Fruit fly (Drosophila melanogaster): Measurements from ENCODE around the gene PolD1.

Gene PolD1

DNA sequence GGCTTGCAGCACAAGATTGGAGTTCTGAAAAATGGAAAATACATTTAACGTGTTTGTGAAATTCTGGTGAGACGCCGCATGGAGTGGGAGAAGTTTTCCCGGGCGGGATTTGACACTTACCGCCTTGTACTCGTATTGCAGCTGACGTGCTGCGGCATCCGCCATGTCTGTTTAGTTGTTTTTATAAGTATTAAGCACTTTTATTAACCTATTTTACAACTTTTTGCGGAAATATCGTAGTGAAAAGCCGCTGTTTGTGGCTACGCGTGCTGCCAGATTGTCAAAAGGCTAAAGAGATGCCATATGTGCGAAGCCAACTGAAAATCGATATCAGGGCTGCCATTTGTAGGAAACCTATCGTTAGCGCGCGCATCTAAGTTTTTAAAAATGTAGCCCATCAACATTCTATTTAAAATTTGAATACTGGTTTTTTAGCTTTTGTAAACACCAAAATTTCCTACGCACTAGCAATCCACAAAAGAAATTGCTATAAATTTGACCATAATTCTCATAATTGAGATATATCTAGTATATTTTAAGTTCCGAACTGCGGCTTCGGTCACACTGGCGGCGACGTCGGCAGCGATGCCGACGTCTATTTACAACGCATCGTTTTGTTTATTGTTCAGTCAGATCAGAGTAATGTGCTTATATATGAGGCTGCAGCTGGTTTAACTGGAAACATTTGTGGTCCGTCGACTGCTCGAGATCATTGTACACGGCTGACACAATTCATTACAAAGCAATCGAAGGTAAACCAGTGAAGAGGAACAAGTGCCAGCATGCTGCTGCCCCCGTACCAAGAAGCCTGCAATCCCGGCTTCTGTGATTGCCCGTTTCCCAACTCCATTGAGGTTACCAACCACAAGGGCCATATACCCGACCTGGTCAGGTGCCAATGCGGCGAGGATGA is 19.8 kb downstream of the PolD1 start, which contains the start of the genes Brr2 and CG10516 (continued):
- TF ChIP-seq CG10979 (tag; optimal IDR thresholded peaks at IDR 0.05) (no peak), Bgb (GFP tag; IDR thresholded peaks at IDR 0.05; ENCODE audit: partially characterized antibody) (0 out of 2 replicates have a peak, but pooled peaks have one; percentile 5), kni (GFP tag; optimal IDR thresholded peaks at IDR 0.05) (peak; percentile 75), nom (GFP tag; optimal IDR thresholded peaks at IDR 0.05) (no peak), Tbp (GFP tag; optimal IDR thresholded peaks at IDR 0.05) (no peak), otp (GFP tag; IDR thresholded peaks at IDR 0.05) (no peak), cas (GFP tag; IDR thresholded peaks at IDR 0.05) (no peak), Ets97D (GFP tag; optimal IDR thresholded peaks at IDR 0.05) (peak; percentile 66), nerfin-1 (tag; optimal IDR thresholded peaks at IDR 0.05) (peak; percentile 19), ato (GFP tag; IDR thresholded peaks at IDR 0.05; ENCODE audit: partially characterized antibody) (no peak), Adf1 (GFP tag; IDR thresholded peaks at IDR 0.05) (peak; percentile 97), Mes4 (GFP tag; optimal IDR thresholded peaks at IDR 0.05) (no peak), B-H1 (GFP tag; IDR thresholded peaks at IDR 0.05) (no peak), maf-S (GFP tag; optimal IDR thresholded peaks at IDR 0.05) (peak; percentile 7), fd64A (GFP tag; optimal IDR thresholded peaks at IDR 0.05) (no peak), hb (GFP tag; IDR thresholded peaks at IDR 0.05; ENCODE audit: partially characterized antibody) (no peak), CG2678 (tag; optimal IDR thresholded peaks at IDR 0.05) (no peak), slp2 (GFP tag; optimal IDR thresholded peaks at IDR 0.05) (no peak), Dbx (GFP tag; IDR thresholded peaks at IDR 0.05) (peak; percentile 36; the same call in 1 of the 3 replicates), oc (tag; optimal IDR thresholded peaks at IDR 0.05) (no peak), psq (GFP tag; optimal IDR thresholded peaks at IDR 0.05) (no peak), Atf3 (GFP tag; optimal IDR thresholded peaks at IDR 0.05) (no peak), CG1792 (GFP tag; optimal IDR thresholded peaks at IDR 0.05) (no peak), nau (GFP tag; optimal IDR thresholded peaks at IDR 0.05) (no peak), MESR4 (GFP tag; optimal IDR thresholded peaks at IDR 0.05) (peak; percentile 38), fd102C (GFP tag; optimal IDR thresholded peaks at IDR 0.05) (no peak), crc (GFP tag; optimal IDR thresholded peaks at IDR 0.05) (no peak), stwl (tag; optimal IDR thresholded peaks at IDR 0.05) (peak; percentile 60), CG17912 (GFP tag; optimal IDR thresholded peaks at IDR 0.05) (no peak), CG34224 (GFP tag; IDR thresholded peaks at IDR 0.05; ENCODE audit: partially characterized antibody) (peak; percentile 27; the same call in 1 of the 3 replicates), CG13296 (GFP tag; optimal IDR thresholded peaks at IDR 0.05) (no peak), Atf-2 (GFP tag; optimal IDR thresholded peaks at IDR 0.05) (no peak), CG18619 (GFP tag; optimal IDR thresholded peaks at IDR 0.05) (no peak), Blimp-1 (GFP tag; optimal IDR thresholded peaks at IDR 0.05) (no peak), dimm (GFP tag; IDR thresholded peaks at IDR 0.05) (no peak), ewg (GFP tag; optimal IDR thresholded peaks at IDR 0.05) (no peak), unpg (GFP tag; optimal IDR thresholded peaks at IDR 0.05) (no peak), Myb (GFP tag; optimal IDR thresholded peaks at IDR 0.05) (peak; percentile 41), sob (GFP tag; IDR thresholded peaks at IDR 0.05) (no peak), CG11456 (GFP tag; IDR thresholded peaks at IDR 0.05) (no peak), fu2 (GFP tag; optimal IDR thresholded peaks at IDR 0.05) (no peak), Mrtf (GFP tag; IDR thresholded peaks at IDR 0.05) (no peak), CG10274 (GFP tag; optimal IDR thresholded peaks at IDR 0.05) (no peak), CG11398 (GFP tag; optimal IDR thresholded peaks at IDR 0.05) (no peak), CG7745 (tag; optimal IDR thresholded peaks at IDR 0.05) (no peak), MTF-1 (GFP tag; optimal IDR thresholded peaks at IDR 0.05; ENCODE audit: borderline replicate concordance) (no peak), CG9876 (GFP tag; optimal IDR thresholded peaks at IDR 0.05) (no peak), NC2α (GFP tag; optimal IDR thresholded peaks at IDR 0.05) (no peak), esg (GFP tag; conservative IDR thresholded peaks at IDR 0.05) (no peak)
